Fruit fly (Drosophila melanogaster) whole organism, embryonic: ENCODE results near the gene bun.

Experiments
- CG18619 ChIP-seq: fragments of 200-800 bp; sonication (Bioruptor generic); optimal IDR thresholded peaks from 3 replicates; lab custom pipeline; 2017; ENCODE audit warnings: missing biosample characterization, mild to moderate bottlenecking, missing genetic modification characterization
- CG2129 ChIP-seq: fragments of 200-800 bp; sonication (Bioruptor generic); IDR thresholded peaks from 2 replicates; pipeline ENCODE4 v1.3.6; 2022; ENCODE audit warnings: missing biosample characterization, missing genetic modification characterization; ENCODE audit not compliant: partially characterized antibody
- CG43689 ChIP-seq: fragments of 200-800 bp; sonication (Bioruptor generic); IDR thresholded peaks from 2 replicates; pipeline ENCODE4 v1.3.6; 2022; ENCODE audit warnings: missing biosample characterization, missing genetic modification characterization
- Dll ChIP-seq: fragments of 200-800 bp; sonication (Bioruptor generic); IDR thresholded peaks from 4 replicates; pipeline ENCODE4 v1.3.6; 2022; ENCODE audit warnings: missing biosample characterization, missing genetic modification characterization; ENCODE audit not compliant: partially characterized antibody
- Mes4 ChIP-seq: fragments of 200-800 bp; sonication (Bioruptor generic); optimal IDR thresholded peaks from 2 replicates; lab custom pipeline; 2016; ENCODE audit warnings: missing biosample characterization, missing genetic modification characterization
- NFAT ChIP-seq: fragments of 200-800 bp; sonication (Bioruptor generic); IDR thresholded peaks from 2 replicates; pipeline ENCODE4 v1.3.6; 2022; ENCODE audit warnings: missing biosample characterization, missing genetic modification characterization
- Oaz ChIP-seq: fragments of 200-800 bp; sonication (Bioruptor generic); IDR thresholded peaks from 2 replicates; pipeline ENCODE4 v1.3.6; 2022; ENCODE audit warnings: missing biosample characterization, missing genetic modification characterization

dm6 chr2L:12448082-12448621 lies 98.3 kb downstream of the bun start, which contains the start of the genes CG5421 and Oatp33Eb:
- TF ChIP-seq CG18619 (GFP tag; lab: Kevin White, UChicago) (no peak), Oaz (no peak), Dll (no peak), CG43689 (no peak), Mes4 (GFP tag; lab: Kevin White, UChicago) (no peak), CG2129 (GFP tag; lab: Robert Waterston, UW) (no peak), NFAT (GFP tag; lab: Robert Waterston, UW) (no peak)
